Fruit fly (Drosophila melanogaster) whole organism, wandering third instar larva: Measurements from ENCODE around the gene Ets98B.

Experiments
- Myc ChIP-seq: fragments of >200 bp; optimal IDR thresholded peaks from 2 replicates; lab custom pipeline; 2017
- Vsx2 ChIP-seq: fragments of 200-300, 225-300 bp; sonication (Bioruptor generic); optimal IDR thresholded peaks from 2 replicates; lab custom pipeline; 2018; ENCODE audit warnings: missing biosample characterization, missing genetic modification characterization; ENCODE audit not compliant: partially characterized antibody
- br ChIP-seq: fragments of 200-800 bp; sonication (Bioruptor generic); optimal IDR thresholded peaks from 2 replicates; lab custom pipeline; 2016; ENCODE audit warnings: missing biosample characterization, missing genetic modification characterization

DNA sequence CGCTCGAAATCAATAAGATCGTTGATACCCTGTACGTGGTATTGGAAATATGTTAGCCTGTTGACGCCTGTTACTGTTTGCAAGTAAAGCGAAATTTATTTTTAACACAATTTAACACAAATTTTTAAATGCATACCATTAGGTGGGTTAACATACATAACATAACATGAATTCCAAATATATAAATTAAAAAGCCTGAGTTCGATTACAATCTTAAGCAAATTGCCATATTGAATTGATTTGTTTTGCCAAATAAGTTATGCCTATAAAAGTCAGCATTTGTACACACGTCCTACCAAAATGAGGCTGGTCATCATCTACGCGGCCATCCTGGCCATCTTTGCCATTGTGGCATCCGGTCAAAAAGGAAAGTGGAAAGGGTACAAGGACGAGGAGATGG, 42.3 kb upstream of the Ets98B start, which contains the start of gene CG43319:
- TF ChIP-seq Vsx2 (GFP tag; lab: Kevin White, UChicago), result no peak
- TF ChIP-seq br (GFP tag; lab: Kevin White, UChicago), result no peak
- no peak for TF ChIP-seq Myc
